Fruit fly (Drosophila melanogaster) whole organism, adult: ENCODE measurements around the gene CG9044.

Source experiments
- CG11617 ChIP-seq: fragments of 200-800 bp; sonication (Bioruptor generic); optimal IDR thresholded peaks from 2 replicates; lab custom pipeline; 2017; ENCODE audit warnings: mild to moderate bottlenecking, missing biosample characterization, missing genetic modification reagents, missing genetic modification characterization
- CG12768 ChIP-seq: fragments of 200-800 bp; sonication (Bioruptor generic); optimal IDR thresholded peaks from 2 replicates; lab custom pipeline; 2017; ENCODE audit warnings: missing biosample characterization, missing genetic modification characterization, mild to moderate bottlenecking, moderate library complexity, missing genetic modification reagents
- CG14711 ChIP-seq: fragments of 200-800 bp; sonication (Bioruptor generic); optimal IDR thresholded peaks from 2 replicates; lab custom pipeline; 2018; ENCODE audit warnings: missing biosample characterization, mild to moderate bottlenecking, missing genetic modification characterization, moderate library complexity
- CG1620 ChIP-seq: fragments of 200-800 bp; sonication (Bioruptor generic); optimal IDR thresholded peaks from 2 replicates; lab custom pipeline; 2016; ENCODE audit warnings: missing biosample characterization, missing genetic modification characterization
- CG33017 ChIP-seq: fragments of 200-800 bp; sonication (Bioruptor generic); optimal IDR thresholded peaks from 2 replicates; lab custom pipeline; 2018; ENCODE audit warnings: missing biosample characterization, mild to moderate bottlenecking, missing genetic modification characterization, moderate library complexity
- CG5204 ChIP-seq: fragments of 200-800 bp; sonication (Bioruptor generic); optimal IDR thresholded peaks from 2 replicates; lab custom pipeline; 2016; ENCODE audit warnings: missing biosample characterization, missing genetic modification characterization
- CG7045 ChIP-seq: fragments of 200-800 bp; sonication (Bioruptor generic); optimal IDR thresholded peaks from 2 replicates; lab custom pipeline; 2017; ENCODE audit warnings: missing biosample characterization, mild to moderate bottlenecking, missing genetic modification characterization
- CG7101 ChIP-seq: fragments of 200-800 bp; sonication (Bioruptor generic); optimal IDR thresholded peaks from 2 replicates; lab custom pipeline; 2018; ENCODE audit warnings: missing biosample characterization, mild to moderate bottlenecking, missing genetic modification characterization, moderate library complexity
- Clk ChIP-seq: fragments of 200-800 bp; sonication (Bioruptor generic); optimal IDR thresholded peaks from 2 replicates; lab custom pipeline; 2017; ENCODE audit warnings: missing biosample characterization, missing genetic modification characterization
- Crg-1 ChIP-seq: fragments of 200-800 bp; sonication (Bioruptor generic); optimal IDR thresholded peaks from 2 replicates; lab custom pipeline; 2016; ENCODE audit warnings: missing biosample characterization, missing genetic modification characterization
- Hr96 ChIP-seq: fragments of 200-800 bp; sonication (Bioruptor generic); optimal IDR thresholded peaks from 2 replicates; lab custom pipeline; 2016; ENCODE audit warnings: missing biosample characterization, missing genetic modification characterization
- Mnt ChIP-seq: fragments of 200-800 bp; sonication (Bioruptor generic); optimal IDR thresholded peaks from 2 replicates; lab custom pipeline; 2016; ENCODE audit warnings: missing biosample characterization, mild to moderate bottlenecking, missing genetic modification characterization
- bab1 ChIP-seq: fragments of 200-800 bp; sonication (Bioruptor generic); optimal IDR thresholded peaks from 3 replicates; lab custom pipeline; 2019; ENCODE audit warnings: missing biosample characterization, mild to moderate bottlenecking, missing genetic modification characterization, moderate library complexity
- cic ChIP-seq: fragments of 200-800 bp; sonication (Bioruptor generic); optimal IDR thresholded peaks from 2 replicates; lab custom pipeline; 2017; ENCODE audit warnings: missing biosample characterization, mild to moderate bottlenecking, missing genetic modification characterization, moderate library complexity
- cnc ChIP-seq, 2 experiments: fragments of >200 bp; optimal IDR thresholded peaks; 2 replicates each; lab custom pipeline; 2017
- kay ChIP-seq: fragments of 200-800 bp; sonication (Bioruptor generic); peaks from one replicate; lab custom pipeline; 2016; ENCODE audit warnings: missing biosample characterization, missing genetic modification characterization, borderline replicate concordance
- ovo ChIP-seq: fragments of 200-800 bp; sonication (Bioruptor generic); optimal IDR thresholded peaks from 2 replicates; lab custom pipeline; 2016; ENCODE audit warnings: missing biosample characterization, missing genetic modification characterization
- pad ChIP-seq: fragments of 200-800 bp; sonication (Bioruptor generic); optimal IDR thresholded peaks from 3 replicates; lab custom pipeline; 2017; ENCODE audit warnings: missing biosample characterization, missing genetic modification characterization, mild to moderate bottlenecking, moderate library complexity, missing genetic modification reagents
- tj ChIP-seq: fragments of 200-800 bp; sonication (Bioruptor generic); optimal IDR thresholded peaks from 3 replicates; lab custom pipeline; 2017; ENCODE audit warnings: missing biosample characterization, mild to moderate bottlenecking, missing genetic modification characterization, moderate library complexity
- toe ChIP-seq: fragments of 200-800 bp; sonication (Bioruptor generic); optimal IDR thresholded peaks from 2 replicates; lab custom pipeline; 2016; ENCODE audit warnings: missing biosample characterization, missing genetic modification characterization

Gene CG9044

dm6 chr2L:5972588-5973236 is 23.5 kb downstream of the CG9044 start:
- TF ChIP-seq CG7045 (GFP tag; lab: Kevin White, UChicago) (no peak), tj (peak; percentile 88), kay (GFP tag; lab: Kevin White, UChicago) (peak; percentile 57)

dm6 chr2L:5974122-5974521 is 24.9 kb downstream of the CG9044 start:
- peak; percentile 47 for TF ChIP-seq CG11617 (GFP tag; lab: Kevin White, UChicago)
- TF ChIP-seq kay (GFP tag; lab: Kevin White, UChicago): peak; percentile 89
- peak; percentile 46 for TF ChIP-seq cic
- peak; percentile 12 for TF ChIP-seq toe (GFP tag; lab: Kevin White, UChicago)
- TF ChIP-seq CG14711: peak; percentile 52
- TF ChIP-seq Mnt: peak; percentile 46
- peak; percentile 76 for TF ChIP-seq CG12768 (GFP tag; lab: Kevin White, UChicago)
- TF ChIP-seq CG33017 (tag; lab: Kevin White, UChicago): peak; percentile 17
- TF ChIP-seq Crg-1 (GFP tag; lab: Kevin White, UChicago): peak; percentile 85
- peak; percentile 41 for TF ChIP-seq CG1620 (GFP tag; lab: Kevin White, UChicago)
- peak; percentile 59 for TF ChIP-seq Clk (GFP tag; lab: Kevin White, UChicago)
- TF ChIP-seq Hr96 (GFP tag; lab: Kevin White, UChicago): no peak
- TF ChIP-seq CG5204 (GFP tag; lab: Kevin White, UChicago): no peak
- peak; percentile 4 for TF ChIP-seq tj
- peak; percentile 79 for TF ChIP-seq ovo (GFP tag; lab: Kevin White, UChicago)
- TF ChIP-seq CG7101: peak; percentile 70
- TF ChIP-seq pad (GFP tag; lab: Kevin White, UChicago): peak; percentile 50
- TF ChIP-seq CG7045 (GFP tag; lab: Kevin White, UChicago): peak; percentile 73
- TF ChIP-seq cnc (optimal IDR thresholded peaks at IDR 0.05; lab: Kevin White, UChicago): no peak
- TF ChIP-seq bab1 (GFP tag; lab: Kevin White, UChicago): no peak

dm6 chr2L:5975025-5975539 is 25.8 kb downstream of the CG9044 start:
- no peak for TF ChIP-seq Mnt
- TF ChIP-seq CG14711: no peak
- TF ChIP-seq tj: peak; percentile 26
- no peak for TF ChIP-seq CG7101
- no peak for TF ChIP-seq cic
- no peak for TF ChIP-seq toe (GFP tag; lab: Kevin White, UChicago)

DNA sequence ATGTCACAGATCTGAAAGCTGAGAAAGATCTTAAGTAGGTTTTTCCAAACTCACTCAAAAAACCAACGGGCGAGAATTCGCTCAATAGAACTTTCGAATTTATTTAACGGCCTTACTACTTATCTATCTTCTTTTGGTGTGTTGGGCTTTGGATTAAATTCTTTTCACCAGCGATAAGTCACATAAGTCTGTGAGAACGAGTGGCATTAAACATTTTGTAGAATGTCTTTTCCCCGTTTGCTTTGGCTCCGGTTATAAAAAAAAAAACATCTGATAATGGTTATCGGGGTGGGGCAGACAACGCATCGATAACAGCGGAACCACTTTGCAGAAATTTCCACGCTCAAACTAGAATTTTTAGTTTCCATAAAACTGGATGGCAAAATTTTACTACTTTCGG is 26.4 kb downstream of the CG9044 start:
- TF ChIP-seq Hr96 (GFP tag; lab: Kevin White, UChicago) (no peak), Clk (GFP tag; lab: Kevin White, UChicago) (no peak), cnc (optimal IDR thresholded peaks at IDR 0.05; lab: Kevin White, UChicago) (no peak), CG1620 (GFP tag; lab: Kevin White, UChicago) (no peak), Crg-1 (GFP tag; lab: Kevin White, UChicago) (no peak), CG7101 (no peak), cic (no peak), Mnt (no peak), kay (GFP tag; lab: Kevin White, UChicago) (no peak), toe (GFP tag; lab: Kevin White, UChicago) (no peak), bab1 (GFP tag; lab: Kevin White, UChicago) (no peak), CG7045 (GFP tag; lab: Kevin White, UChicago) (no peak), CG11617 (GFP tag; lab: Kevin White, UChicago) (no peak), CG12768 (GFP tag; lab: Kevin White, UChicago) (no peak), CG33017 (tag; lab: Kevin White, UChicago) (no peak)

- TF ChIP-seq CG1620 (GFP tag; lab: Kevin White, UChicago) (peak; percentile 4), cic (peak; percentile 48), pad (GFP tag; lab: Kevin White, UChicago) (peak; percentile 47), Crg-1 (GFP tag; lab: Kevin White, UChicago) (peak; percentile 8), kay (GFP tag; lab: Kevin White, UChicago) (no peak)
These were observed 27.9 kb downstream of the CG9044 start for dm6 chr2L:5977070-5977728.

dm6 chr2L:5977729-5978078 is 28.5 kb downstream of the CG9044 start:
- TF ChIP-seq Crg-1 (GFP tag; lab: Kevin White, UChicago) (no peak), kay (GFP tag; lab: Kevin White, UChicago) (peak; percentile 91)
